Fruit fly (Drosophila melanogaster): ENCODE results near the gene nbs.

dm6 chr3L:9690798-9691475 lies 32.1 kb downstream of the nbs start:
- no peak for TF ChIP-seq CG13204 (GFP tag; optimal IDR thresholded peaks at IDR 0.05)
- TF ChIP-seq D1 (tag; optimal IDR thresholded peaks at IDR 0.05), result no peak
- no peak for TF ChIP-seq CG17806 (tag; optimal IDR thresholded peaks at IDR 0.05)
- peak; percentile 9 for TF ChIP-seq Snoo (tag; optimal IDR thresholded peaks at IDR 0.05)
- peak; percentile 19 for TF ChIP-seq CG8301 (tag; optimal IDR thresholded peaks at IDR 0.05)
